Worm (Caenorhabditis elegans) whole organism, mixed stage, embryonic: ENCODE measurements around the gene srh-115.

Experiments
- elt-3 ChIP-seq: fragments of 150-350 bp; optimal IDR thresholded peaks from 2 replicates; lab custom pipeline; 2014; ENCODE audit warnings: missing biosample characterization, missing genetic modification characterization
- ham-2 ChIP-seq: fragments of 200-800 bp; sonication (Bioruptor generic); optimal IDR thresholded peaks from 2 replicates; lab custom pipeline; 2018; ENCODE audit warnings: mild to moderate bottlenecking, missing genetic modification characterization, missing compliant biosample characterization
- lsy-2 ChIP-seq: fragments of 150-350 bp; optimal IDR thresholded peaks from 2 replicates; lab custom pipeline; 2014; ENCODE audit warnings: missing biosample characterization, missing genetic modification characterization
- mep-1 ChIP-seq: fragments of 150-350 bp; optimal IDR thresholded peaks from 2 replicates; lab custom pipeline; 2017; ENCODE audit warnings: missing biosample characterization, missing genetic modification reagents, missing genetic modification characterization, inconsistent platforms
- nhr-12 ChIP-seq: fragments of 150-350 bp; optimal IDR thresholded peaks from 2 replicates; lab custom pipeline; 2014; ENCODE audit warnings: missing biosample characterization, missing genetic modification characterization
- nhr-2 ChIP-seq: fragments of 150-350 bp; optimal IDR thresholded peaks from 2 replicates; lab custom pipeline; 2014; ENCODE audit warnings: missing biosample characterization, missing genetic modification characterization
- nhr-237 ChIP-seq: fragments of 150-350 bp; optimal IDR thresholded peaks from 2 replicates; lab custom pipeline; 2014; ENCODE audit warnings: missing biosample characterization, missing genetic modification characterization
- nhr-28 ChIP-seq: fragments of 150-350 bp; optimal IDR thresholded peaks from 2 replicates; lab custom pipeline; 2014; ENCODE audit warnings: missing biosample characterization, missing genetic modification characterization
- pha-4 ChIP-seq: fragments of 150-350 bp; optimal IDR thresholded peaks from 2 replicates; lab custom pipeline; 2018; ENCODE audit warnings: missing biosample characterization, missing genetic modification reagents, missing genetic modification characterization
- snpc-4 ChIP-seq: fragments of 150-350 bp; optimal IDR thresholded peaks from 2 replicates; lab custom pipeline; 2014; ENCODE audit warnings: missing biosample characterization, missing genetic modification characterization
- unc-62 ChIP-seq: fragments of 150-350 bp; optimal IDR thresholded peaks from 2 replicates; lab custom pipeline; 2014; ENCODE audit warnings: missing biosample characterization, missing genetic modification reagents, missing genetic modification characterization
- ztf-11 ChIP-seq: fragments of 150-350 bp; optimal IDR thresholded peaks from 2 replicates; lab custom pipeline; 2014; ENCODE audit warnings: missing biosample characterization, missing genetic modification characterization

DNA sequence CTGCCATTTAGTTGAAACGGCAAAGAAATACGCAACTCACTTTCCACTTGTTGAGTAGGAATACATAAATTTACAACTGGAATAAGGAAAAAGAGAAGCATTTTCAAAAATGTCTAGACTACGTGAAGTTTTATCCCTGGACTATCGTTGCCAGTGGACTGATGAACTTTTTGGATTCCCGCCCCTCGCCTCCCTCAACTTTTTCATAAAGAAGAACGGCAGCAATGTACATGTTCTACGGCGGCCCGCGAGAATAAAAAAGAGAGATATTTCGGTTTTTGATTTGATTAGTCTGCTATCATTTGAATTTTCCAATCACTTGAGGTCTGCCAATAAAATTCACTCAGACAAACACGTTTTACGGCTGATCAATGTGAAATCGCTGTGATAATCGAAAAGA lies 6.6 kb upstream of the srh-115 start, which contains the start of gene clec-243:
- no peak for TF ChIP-seq nhr-237 (tag; lab: Kevin White, UChicago)
- no peak for TF ChIP-seq ham-2 (GFP tag; lab: Kevin White, UChicago)
- TF ChIP-seq ztf-11 (tag; lab: Kevin White, UChicago): no peak
- TF ChIP-seq unc-62 (GFP tag; lab: Kevin White, UChicago): no peak
- no peak for TF ChIP-seq lsy-2 (tag; lab: Kevin White, UChicago)
- no peak for TF ChIP-seq pha-4
- no peak for TF ChIP-seq nhr-12 (tag; lab: Kevin White, UChicago)
- TF ChIP-seq elt-3 (tag; lab: Kevin White, UChicago): no peak
- no peak for TF ChIP-seq mep-1 (tag; lab: Kevin White, UChicago)
- no peak for TF ChIP-seq nhr-28
- TF ChIP-seq nhr-2: no peak
- no peak for TF ChIP-seq snpc-4
